Worm (Caenorhabditis elegans) whole organism, L4 larva: ENCODE measurements around the gene psr-1.

Experiments
- F26F4.8 ChIP-seq: fragments of 200-800 bp; sonication (Bioruptor generic); conservative IDR thresholded peaks from 2 replicates; pipeline ENCODE4 v1.3.6; 2022; ENCODE audit warnings: missing genetic modification characterization, missing compliant biosample characterization
- F49E8.2 ChIP-seq: sonication (generic microtip); optimal IDR thresholded peaks from 2 replicates; lab custom pipeline; 2016; ENCODE audit warnings: missing compliant biosample characterization, mild to moderate bottlenecking, missing genetic modification characterization, borderline replicate concordance
- T26A8.4 ChIP-seq: fragments of 200-800 bp; sonication (Bioruptor generic); IDR thresholded peaks from 2 replicates; pipeline ENCODE4 v1.3.6; 2022; ENCODE audit warnings: missing genetic modification characterization, missing compliant biosample characterization
- Y105C5A.15 ChIP-seq: fragments of 200-800 bp; sonication (Bioruptor generic); IDR thresholded peaks from 2 replicates; pipeline ENCODE4 v1.3.6; 2022; ENCODE audit warnings: missing genetic modification characterization, missing compliant biosample characterization
- ZK546.5 ChIP-seq, 2 experiments: sonication (generic microtip); optimal IDR thresholded peaks; 2 replicates each; lab custom pipeline; 2017; ENCODE audit warnings: missing biosample characterization in 2 of 2, missing genetic modification characterization in 2 of 2
- aha-1 ChIP-seq: fragments of 150-350 bp; peaks from one replicate; lab custom pipeline; 2014; ENCODE audit warnings: missing biosample characterization, missing genetic modification characterization
- ama-1 ChIP-seq: fragments of 150-350 bp; optimal IDR thresholded peaks from 2 replicates; lab custom pipeline; 2014; ENCODE audit warnings: inconsistent platforms, mixed read lengths
- arid-1 ChIP-seq: fragments of 200-800 bp; sonication (Bioruptor generic); conservative IDR thresholded peaks from 2 replicates; pipeline ENCODE4 v1.3.6; 2022; ENCODE audit warnings: missing genetic modification reagents, missing genetic modification characterization, missing compliant biosample characterization
- ceh-20 ChIP-seq: fragments of 200-800 bp; sonication (Bioruptor generic); IDR thresholded peaks from 2 replicates; pipeline ENCODE4 v1.3.6; 2022; ENCODE audit warnings: missing genetic modification reagents, missing genetic modification characterization, missing compliant biosample characterization
- ceh-28 ChIP-seq: fragments of 150-350 bp; optimal IDR thresholded peaks from 2 replicates; lab custom pipeline; 2014; ENCODE audit warnings: missing biosample characterization, missing genetic modification reagents, missing genetic modification characterization
- ctbp-1 ChIP-seq: fragments of 200-800 bp; sonication (Bioruptor generic); IDR thresholded peaks from 2 replicates; pipeline ENCODE4 v1.3.6; 2022; ENCODE audit warnings: missing genetic modification reagents, missing genetic modification characterization, missing compliant biosample characterization
- daf-16 ChIP-seq, 3 experiments: sonication (generic microtip); optimal IDR thresholded peaks; 2 replicates each; lab custom pipeline; 2016 to 2017; ENCODE audit warnings: missing genetic modification characterization in 3 of 3, missing genetic modification reagents in 3 of 3, mild to moderate bottlenecking in 2 of 3, missing compliant biosample characterization in 2 of 3, missing biosample characterization in 1 of 3, moderate library complexity in 1 of 3
- dmd-6 ChIP-seq: fragments of 200-800 bp; sonication (Bioruptor generic); IDR thresholded peaks from 2 replicates; pipeline ENCODE4 v1.3.6; 2022; ENCODE audit warnings: missing genetic modification reagents, missing genetic modification characterization, missing compliant biosample characterization
- dmd-8 ChIP-seq: fragments of 200-800 bp; sonication (Bioruptor generic); IDR thresholded peaks from 2 replicates; pipeline ENCODE4 v1.3.6; 2022; ENCODE audit warnings: missing genetic modification characterization, missing compliant biosample characterization
- dpl-1 ChIP-seq: fragments of 150-350 bp; optimal IDR thresholded peaks from 2 replicates; lab custom pipeline; 2014; ENCODE audit warnings: missing biosample characterization, missing genetic modification reagents, missing genetic modification characterization
- duxl-1 ChIP-seq: sonication (generic microtip); optimal IDR thresholded peaks from 2 replicates; lab custom pipeline; 2016; ENCODE audit warnings: mild to moderate bottlenecking, missing genetic modification characterization, moderate library complexity, missing compliant biosample characterization; ENCODE audit not compliant: poor library complexity
- dve-1 ChIP-seq: sonication (generic microtip); optimal IDR thresholded peaks from 2 replicates; lab custom pipeline; 2017; ENCODE audit warnings: antibody characterized with exemption, mild to moderate bottlenecking, missing genetic modification characterization, missing compliant biosample characterization; ENCODE audit not compliant: insufficient read depth
- egl-43 ChIP-seq: fragments of 200-800 bp; sonication (Bioruptor generic); IDR thresholded peaks from 2 replicates; pipeline ENCODE4 v1.3.6; 2022; ENCODE audit warnings: missing genetic modification reagents, missing genetic modification characterization, missing compliant biosample characterization
- fkh-10 ChIP-seq: fragments of 150-350 bp; optimal IDR thresholded peaks from 2 replicates; lab custom pipeline; 2014; ENCODE audit warnings: missing biosample characterization, missing genetic modification reagents, missing genetic modification characterization
- fos-1 ChIP-seq: fragments of 150-350 bp; optimal IDR thresholded peaks from 2 replicates; lab custom pipeline; 2014; ENCODE audit warnings: missing biosample characterization, missing genetic modification characterization
- hif-1 ChIP-seq, 2 experiments: sonication (generic microtip); optimal IDR thresholded peaks; 2 replicates each; lab custom pipeline; 2016 to 2017; ENCODE audit warnings: missing compliant biosample characterization in 2 of 2, missing genetic modification characterization in 2 of 2, missing genetic modification reagents in 2 of 2, missing genotype in 2 of 2, mild to moderate bottlenecking in 1 of 2
- hlh-30 ChIP-seq: sonication (generic microtip); optimal IDR thresholded peaks from 2 replicates; lab custom pipeline; 2017; ENCODE audit warnings: antibody characterized with exemption, mild to moderate bottlenecking, missing genetic modification characterization, missing compliant biosample characterization; ENCODE audit not compliant: insufficient read depth
- jun-1 ChIP-seq: fragments of 150-350 bp; optimal IDR thresholded peaks from 2 replicates; lab custom pipeline; 2014; ENCODE audit warnings: missing biosample characterization, missing genetic modification reagents, missing genetic modification characterization
- lin-1 ChIP-seq: fragments of 200-800 bp; sonication (Bioruptor generic); IDR thresholded peaks from 2 replicates; pipeline ENCODE4 v1.3.6; 2022; ENCODE audit warnings: missing genetic modification reagents, missing genetic modification characterization, missing compliant biosample characterization
- lin-38 ChIP-seq: fragments of 200-800 bp; sonication (Bioruptor generic); IDR thresholded peaks from 2 replicates; pipeline ENCODE4 v1.3.6; 2022; ENCODE audit warnings: missing genetic modification reagents, missing genetic modification characterization, missing compliant biosample characterization
- lsy-2 ChIP-seq, 2 experiments: fragments of 150-350 bp in 1 of 2; sonication (generic microtip) in 1 of 2; optimal IDR thresholded peaks; 2 replicates each; lab custom pipeline; 2014 to 2017; ENCODE audit warnings: missing biosample characterization in 2 of 2, missing genetic modification characterization in 2 of 2
- mes-2 ChIP-seq: sonication (generic microtip); optimal IDR thresholded peaks from 2 replicates; lab custom pipeline; 2016; ENCODE audit warnings: missing genotype, mild to moderate bottlenecking, missing genetic modification characterization, missing compliant biosample characterization; ENCODE audit not compliant: poor library complexity, severe bottlenecking
- mxl-3 ChIP-seq: fragments of 200-800 bp; sonication (Bioruptor generic); optimal IDR thresholded peaks from 2 replicates; lab custom pipeline; 2018; ENCODE audit warnings: mild to moderate bottlenecking, missing genetic modification characterization, missing compliant biosample characterization
- nhr-102 ChIP-seq: sonication (generic microtip); optimal IDR thresholded peaks from 2 replicates; lab custom pipeline; 2016; ENCODE audit warnings: mild to moderate bottlenecking, missing genetic modification characterization, moderate library complexity, missing compliant biosample characterization
- nhr-11 ChIP-seq: fragments of 150-350 bp; optimal IDR thresholded peaks from 2 replicates; lab custom pipeline; 2014; ENCODE audit warnings: missing biosample characterization, missing genetic modification characterization
- nhr-111 ChIP-seq: fragments of 200-800 bp; sonication (Bioruptor generic); optimal IDR thresholded peaks from 2 replicates; lab custom pipeline; 2018; ENCODE audit warnings: mild to moderate bottlenecking, missing genetic modification characterization, missing compliant biosample characterization
- nhr-25 ChIP-seq: sonication (generic microtip); optimal IDR thresholded peaks from 2 replicates; lab custom pipeline; 2017; ENCODE audit warnings: missing genetic modification characterization, mild to moderate bottlenecking, missing compliant biosample characterization, antibody characterized with exemption, moderate library complexity, borderline replicate concordance; ENCODE audit not compliant: insufficient read depth
- nhr-77 ChIP-seq: fragments of 150-350 bp; optimal IDR thresholded peaks from 2 replicates; lab custom pipeline; 2014; ENCODE audit warnings: missing biosample characterization, missing genetic modification characterization
- pha-4 ChIP-seq, 2 experiments: fragments of 150-350 bp in 1 of 2; fragments of 200-800 bp in 1 of 2; sonication (Bioruptor generic) in 1 of 2; IDR thresholded peaks in 1 of 2; optimal IDR thresholded peaks in 1 of 2; 2 replicates each; pipeline versions ENCODE4 v1.3.6 to Lab custom; 2014 to 2022; ENCODE audit warnings: missing genetic modification characterization in 2 of 2, missing genetic modification reagents in 2 of 2, missing biosample characterization in 1 of 2, missing compliant biosample characterization in 1 of 2
- pqm-1 ChIP-seq: sonication (generic microtip); optimal IDR thresholded peaks from 2 replicates; lab custom pipeline; 2017; ENCODE audit warnings: missing biosample characterization, missing genetic modification characterization
- rbr-2 ChIP-seq: sonication (generic microtip); optimal IDR thresholded peaks from 2 replicates; lab custom pipeline; 2016; ENCODE audit warnings: missing genotype, missing genetic modification characterization, missing compliant biosample characterization
- saeg-2 ChIP-seq: fragments of 200-800 bp; sonication (Bioruptor generic); IDR thresholded peaks from 2 replicates; pipeline ENCODE4 v1.3.6; 2022; ENCODE audit warnings: missing genetic modification reagents, missing genetic modification characterization, missing compliant biosample characterization
- snpc-1.2 ChIP-seq: fragments of 200-800 bp; sonication (Bioruptor generic); IDR thresholded peaks from 2 replicates; pipeline ENCODE4 v1.3.6; 2022; ENCODE audit warnings: missing genetic modification reagents, missing genetic modification characterization, missing compliant biosample characterization
- snpc-4 ChIP-seq: fragments of 150-350 bp; optimal IDR thresholded peaks from 2 replicates; lab custom pipeline; 2014; ENCODE audit warnings: missing biosample characterization, missing genetic modification characterization
- spr-1 ChIP-seq: sonication (generic microtip); optimal IDR thresholded peaks from 2 replicates; lab custom pipeline; 2016; ENCODE audit warnings: mild to moderate bottlenecking, missing genetic modification characterization, missing compliant biosample characterization
- spr-3 ChIP-seq: fragments of 200-800 bp; sonication (Bioruptor generic); optimal IDR thresholded peaks from 2 replicates; lab custom pipeline; 2018; ENCODE audit warnings: mild to moderate bottlenecking, missing genetic modification characterization, missing compliant biosample characterization
- unc-130 ChIP-seq: sonication (generic microtip); optimal IDR thresholded peaks from 2 replicates; lab custom pipeline; 2016; ENCODE audit warnings: missing genetic modification reagents, missing genetic modification characterization, missing compliant biosample characterization
- unc-62 ChIP-seq, 3 experiments: fragments of 150-350 bp in 1 of 3; sonication (generic microtip); optimal IDR thresholded peaks in 2 of 3; peaks in 1 of 3; 1 replicate in 1 of 3; 2 replicates in 2 of 3; lab custom pipeline; 2014 to 2017; ENCODE audit warnings: missing biosample characterization in 3 of 3, missing genetic modification characterization in 3 of 3, missing genetic modification reagents in 3 of 3, missing genotype in 1 of 3
- vab-7 ChIP-seq: fragments of 200-800 bp; sonication (Bioruptor generic); IDR thresholded peaks from 2 replicates; pipeline ENCODE4 v1.3.6; 2022; ENCODE audit warnings: missing genetic modification reagents, missing genetic modification characterization, missing compliant biosample characterization
- zip-11 ChIP-seq: fragments of 200-800 bp; sonication (Bioruptor generic); IDR thresholded peaks from 2 replicates; pipeline ENCODE4 v1.3.6; 2022; ENCODE audit warnings: missing genetic modification characterization, missing compliant biosample characterization

psr-1 gene

ce11 chrIV:4650624-4651094 lies 2.4 kb upstream of the psr-1 start, which contains the start of gene ubc-9 (continued):
- TF ChIP-seq ceh-20 (GFP tag; lab: Robert Waterston, UW) = peak; percentile 61; the same call in 1 of the 2 replicates
- TF ChIP-seq nhr-77 (tag; lab: Kevin White, UChicago) = peak; percentile 47
- TF ChIP-seq unc-130 (GFP tag; lab: Kevin White, UChicago) = peak; percentile 84
- TF ChIP-seq vab-7 (GFP tag; lab: Robert Waterston, UW) = 0 out of 2 replicates have a peak, but pooled peaks have one; percentile 31
- TF ChIP-seq dpl-1 = peak; percentile 75
- TF ChIP-seq T26A8.4 (GFP tag; lab: Robert Waterston, UW) = peak; percentile 61; the same call in 1 of the 2 replicates
- peak; percentile 56; the same call in 1 of the 2 replicates for TF ChIP-seq ctbp-1 (GFP tag; lab: Robert Waterston, UW)
- no peak for TF ChIP-seq fos-1 (tag; lab: Kevin White, UChicago)
- peak; percentile 31 for TF ChIP-seq duxl-1 (tag; lab: Kevin White, UChicago)
- no peak for TF ChIP-seq ama-1 (lab: Kevin White, UChicago)
- peak; percentile 61 for TF ChIP-seq spr-1
- TF ChIP-seq fkh-10 (GFP tag; lab: Kevin White, UChicago) = peak; percentile 20
- peak; percentile 56; the same call in 1 of the 2 replicates for TF ChIP-seq egl-43 (GFP tag; lab: Robert Waterston, UW)
- peak; percentile 83 for TF ChIP-seq lin-38 (GFP tag; lab: Robert Waterston, UW)
- no peak for TF ChIP-seq daf-16 (GFP tag; optimal IDR thresholded peaks at IDR 0.05; lab: Kevin White, UChicago)
- TF ChIP-seq daf-16 (tag; optimal IDR thresholded peaks at IDR 0.05; lab: Kevin White, UChicago) = peak; percentile 44
- peak; percentile 33 to 81 for TF ChIP-seq lsy-2 (tag; optimal IDR thresholded peaks at IDR 0.05; lab: Kevin White, UChicago)
- peak; percentile 32; the same call in 1 of the 2 replicates for TF ChIP-seq arid-1 (GFP tag; lab: Robert Waterston, UW)
- peak; percentile 40 for TF ChIP-seq pqm-1 (tag; lab: Kevin White, UChicago)
- TF ChIP-seq rbr-2 = peak; percentile 61
- 0 out of 2 replicates have a peak, but pooled peaks have one; percentile 13 for TF ChIP-seq lin-1 (GFP tag; lab: Robert Waterston, UW)
- TF ChIP-seq unc-62 (GFP tag; optimal IDR thresholded peaks at IDR 0.05 in 1 of 2; lab: Kevin White, UChicago) = no peak
- no peak for TF ChIP-seq unc-62 (tag; optimal IDR thresholded peaks at IDR 0.05; lab: Kevin White, UChicago)
- TF ChIP-seq mes-2 (tag; lab: Kevin White, UChicago) = peak; percentile 90
- peak; percentile 77 for TF ChIP-seq ceh-28
- peak; percentile 40 for TF ChIP-seq nhr-102 (tag; lab: Kevin White, UChicago)
- no peak for TF ChIP-seq saeg-2 (GFP tag; lab: Robert Waterston, UW)
- no peak for TF ChIP-seq zip-11 (GFP tag; lab: Robert Waterston, UW)
- TF ChIP-seq nhr-11 (tag; lab: Kevin White, UChicago) = peak; percentile 48
- peak in 1 of 2 experiments; percentile 75 for TF ChIP-seq hif-1 (tag; optimal IDR thresholded peaks at IDR 0.05; lab: Kevin White, UChicago)
- no peak for TF ChIP-seq nhr-25 (tag; lab: Kevin White, UChicago)
- peak; percentile 71 for TF ChIP-seq dve-1
- no peak for TF ChIP-seq jun-1
- TF ChIP-seq F49E8.2 (tag; lab: Kevin White, UChicago) = peak; percentile 35
- peak; percentile 51 for TF ChIP-seq dmd-6
- TF ChIP-seq aha-1 (tag; lab: Kevin White, UChicago) = peak; percentile 96
- TF ChIP-seq hlh-30 (tag; lab: Kevin White, UChicago) = peak; percentile 58

DNA sequence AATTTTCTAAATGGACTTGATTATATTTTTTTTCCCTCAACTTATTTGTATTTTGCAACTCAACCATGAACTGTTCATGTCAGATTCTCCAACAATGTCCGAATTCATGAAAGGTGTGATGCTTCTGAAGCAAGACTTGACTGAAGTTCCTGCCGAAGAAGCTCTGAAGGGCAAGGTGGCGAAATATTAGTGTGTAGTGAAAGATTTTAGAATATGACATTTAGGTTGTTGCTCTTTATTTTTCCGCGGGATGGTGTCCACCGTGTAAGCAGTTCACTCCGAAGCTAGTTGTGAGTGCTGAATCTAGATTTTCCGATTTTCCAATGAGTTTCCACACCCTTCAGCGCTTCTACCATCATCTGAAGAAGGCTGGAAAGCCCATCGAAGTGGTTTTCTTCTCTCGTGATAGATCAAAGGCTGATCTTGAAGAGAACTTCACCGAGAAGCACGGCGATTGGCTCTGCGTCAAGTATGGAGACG lies 657 bp upstream of the psr-1 start, which contains the start of gene F29B9.5:
TSS of gene F29B9.5 (plus strand) at position 51 of the 480 bp plus-strand sequence.
- TF ChIP-seq spr-3 (GFP tag; lab: Kevin White, UChicago) = no peak
- TF ChIP-seq Y105C5A.15 (GFP tag; lab: Robert Waterston, UW) = no peak
- TF ChIP-seq pha-4 (GFP tag; IDR thresholded peaks at IDR 0.05; lab: Robert Waterston, UW) = 0 out of 2 replicates have a peak, but pooled peaks have one; percentile 35
- no peak for TF ChIP-seq pha-4 (tag; optimal IDR thresholded peaks at IDR 0.05; lab: Kevin White, UChicago)
- TF ChIP-seq F26F4.8 = no peak
- 0 out of 2 replicates have a peak, but pooled peaks have one; percentile 54 for TF ChIP-seq T26A8.4 (GFP tag; lab: Robert Waterston, UW)
- no peak for TF ChIP-seq ZK546.5 (tag; optimal IDR thresholded peaks at IDR 0.05; lab: Kevin White, UChicago)
- TF ChIP-seq snpc-4 (tag; lab: Kevin White, UChicago) = no peak
- TF ChIP-seq ama-1 (lab: Kevin White, UChicago) = peak; percentile 60
- TF ChIP-seq snpc-1.2 (GFP tag; lab: Robert Waterston, UW) = peak; percentile 55; the same call in 1 of the 2 replicates
- peak; percentile 36; the same call in 1 of the 2 replicates for TF ChIP-seq saeg-2 (GFP tag; lab: Robert Waterston, UW)
- no peak for TF ChIP-seq mxl-3
- TF ChIP-seq nhr-111 (GFP tag; lab: Kevin White, UChicago) = peak; percentile 9
- peak; percentile 19 for TF ChIP-seq aha-1 (tag; lab: Kevin White, UChicago)
- peak; percentile 54 for TF ChIP-seq lin-38 (GFP tag; lab: Robert Waterston, UW)
- 0 out of 2 replicates have a peak, but pooled peaks have one; percentile 29 for TF ChIP-seq arid-1 (GFP tag; lab: Robert Waterston, UW)
- TF ChIP-seq F49E8.2 (tag; lab: Kevin White, UChicago) = peak; percentile 80
- TF ChIP-seq dmd-8 = 0 out of 2 replicates have a peak, but pooled peaks have one; percentile 39
